Worm (Caenorhabditis elegans) whole organism, L4 larva: Measurements from ENCODE around the gene C55A6.10.

Experiments
- ZK337.2 ChIP-seq: fragments of 200-800 bp; sonication (Bioruptor generic); IDR thresholded peaks from 2 replicates; pipeline ENCODE4 v1.3.6; 2022; ENCODE audit warnings: missing genetic modification reagents, missing genetic modification characterization, missing compliant biosample characterization
- ama-1 ChIP-seq: fragments of 150-350 bp; optimal IDR thresholded peaks from 2 replicates; lab custom pipeline; 2014; ENCODE audit warnings: inconsistent platforms, mixed read lengths
- egl-27 ChIP-seq: sonication (generic microtip); optimal IDR thresholded peaks from 3 replicates; lab custom pipeline; 2017; ENCODE audit warnings: missing biosample characterization, missing genetic modification reagents, missing genetic modification characterization
- lir-3 ChIP-seq: sonication (generic microtip); optimal IDR thresholded peaks from 2 replicates; lab custom pipeline; 2016; ENCODE audit warnings: mild to moderate bottlenecking, missing genetic modification characterization, missing compliant biosample characterization
- nhr-11 ChIP-seq: fragments of 150-350 bp; optimal IDR thresholded peaks from 2 replicates; lab custom pipeline; 2014; ENCODE audit warnings: missing biosample characterization, missing genetic modification characterization
- nhr-28 ChIP-seq: fragments of 150-350 bp; optimal IDR thresholded peaks from 2 replicates; lab custom pipeline; 2014; ENCODE audit warnings: missing biosample characterization, missing genetic modification characterization
- nhr-48 ChIP-seq: sonication (generic microtip); optimal IDR thresholded peaks from 2 replicates; lab custom pipeline; 2016; ENCODE audit warnings: mild to moderate bottlenecking, missing genetic modification characterization, missing compliant biosample characterization
- unc-130 ChIP-seq: sonication (generic microtip); optimal IDR thresholded peaks from 2 replicates; lab custom pipeline; 2016; ENCODE audit warnings: missing genetic modification reagents, missing genetic modification characterization, missing compliant biosample characterization
- zip-11 ChIP-seq: fragments of 200-800 bp; sonication (Bioruptor generic); IDR thresholded peaks from 2 replicates; pipeline ENCODE4 v1.3.6; 2022; ENCODE audit warnings: missing genetic modification characterization, missing compliant biosample characterization

ce11 chrV:11490382-11490781 lies 14.8 kb upstream of the C55A6.10 start, which contains the start of gene dhs-19:
- TF ChIP-seq nhr-48 (tag; lab: Kevin White, UChicago): no peak
- TF ChIP-seq nhr-28 (tag; lab: Kevin White, UChicago): no peak
- no peak for TF ChIP-seq nhr-11 (tag; lab: Kevin White, UChicago)
- no peak for TF ChIP-seq zip-11
- no peak for TF ChIP-seq egl-27 (tag; lab: Kevin White, UChicago)
- no peak for TF ChIP-seq lir-3 (tag; lab: Kevin White, UChicago)
- TF ChIP-seq ama-1: no peak
- TF ChIP-seq ZK337.2: no peak
- TF ChIP-seq unc-130: no peak
